Worm (Caenorhabditis elegans): ENCODE measurements around the gene F08F3.8.

The F08F3.8 gene

DNA sequence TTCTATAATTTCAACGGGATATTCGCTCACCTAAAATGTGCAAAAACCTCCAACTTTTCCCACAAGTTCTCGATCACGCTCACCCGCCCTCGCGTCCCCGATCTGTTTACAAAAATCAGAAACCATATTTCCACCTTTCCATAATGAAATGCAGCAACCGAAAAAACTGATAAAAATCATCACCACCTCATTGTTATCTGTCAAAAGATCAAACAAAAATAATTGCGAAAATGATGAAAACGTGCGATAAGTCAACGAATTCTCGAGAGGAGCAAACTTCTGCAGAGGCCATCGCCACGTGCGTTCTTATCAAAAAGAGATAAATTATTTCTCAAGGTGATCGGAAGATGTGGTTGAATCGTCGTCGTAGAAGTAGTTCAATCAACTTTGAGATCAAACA lies 7.4 kb downstream of the F08F3.8 start (continued):
- TF ChIP-seq ZK337.2 (GFP tag; IDR thresholded peaks at IDR 0.05) (no peak), nhr-10 (tag; optimal IDR thresholded peaks at IDR 0.05) (peak; percentile 34), D1046.2 (GFP tag; IDR thresholded peaks at IDR 0.05) (no peak), rbr-2 (tag; optimal IDR thresholded peaks at IDR 0.05) (no peak), ceh-32 (tag; optimal IDR thresholded peaks at IDR 0.05; ENCODE audit: poor library complexity) (no peak), ceh-82 (tag; optimal IDR thresholded peaks at IDR 0.05) (no peak), unc-62 (GFP tag; optimal IDR thresholded peaks at IDR 0.05 in 1 of 2) (peak in 1 of 2 experiments; percentile 32), unc-62 (tag; optimal IDR thresholded peaks at IDR 0.05) (no peak), hif-1 (tag; optimal IDR thresholded peaks at IDR 0.05) (no peak), ZK546.5 (tag; optimal IDR thresholded peaks at IDR 0.05) (no peak), zip-11 (GFP tag; IDR thresholded peaks at IDR 0.05) (no peak), daf-19 (GFP tag; conservative IDR thresholded peaks at IDR 0.05) (no peak), cey-2 (tag; optimal IDR thresholded peaks at IDR 0.05; ENCODE audit: borderline replicate concordance, insufficient read depth) (no peak), jun-1 (tag; optimal IDR thresholded peaks at IDR 0.05) (no peak), nhr-42 (GFP tag; IDR thresholded peaks at IDR 0.05) (no peak), nhr-76 (tag; optimal IDR thresholded peaks at IDR 0.05) (no peak), nhr-41 (GFP tag; IDR thresholded peaks at IDR 0.05) (no peak), nhr-11 (tag; optimal IDR thresholded peaks at IDR 0.05) (no peak), arid-1 (GFP tag; conservative IDR thresholded peaks at IDR 0.05) (no peak), F44E2.7 (GFP tag; IDR thresholded peaks at IDR 0.05) (no peak), F26F4.8 (GFP tag; conservative IDR thresholded peaks at IDR 0.05) (no peak), ceh-44 (GFP tag; IDR thresholded peaks at IDR 0.05) (no peak), aly-2 (tag; optimal IDR thresholded peaks at IDR 0.05) (no peak), dve-1 (tag; optimal IDR thresholded peaks at IDR 0.05; ENCODE audit: insufficient read depth) (peak; percentile 81), R02D3.7 (tag; optimal IDR thresholded peaks at IDR 0.05) (no peak), duxl-1 (tag; optimal IDR thresholded peaks at IDR 0.05; ENCODE audit: poor library complexity) (no peak), nhr-77 (tag; optimal IDR thresholded peaks at IDR 0.05) (peak; percentile 32), saeg-2 (GFP tag; IDR thresholded peaks at IDR 0.05) (no peak), aha-1 (tag) (peak; percentile 53), daf-8 (GFP tag; IDR thresholded peaks at IDR 0.05) (no peak), lsy-2 (tag; optimal IDR thresholded peaks at IDR 0.05) (no peak), unc-130 (GFP tag; optimal IDR thresholded peaks at IDR 0.05) (no peak), snpc-4 (tag; optimal IDR thresholded peaks at IDR 0.05) (no peak), vab-7 (GFP tag; IDR thresholded peaks at IDR 0.05) (no peak), mxl-3 (GFP tag; optimal IDR thresholded peaks at IDR 0.05) (peak; percentile 96), ztf-11 (tag; optimal IDR thresholded peaks at IDR 0.05) (no peak), fos-1 (tag; optimal IDR thresholded peaks at IDR 0.05) (no peak), nhr-25 (tag; optimal IDR thresholded peaks at IDR 0.05; ENCODE audit: borderline replicate concordance, insufficient read depth) (peak; percentile 80), pqm-1 (tag; optimal IDR thresholded peaks at IDR 0.05) (peak; percentile 67), lin-1 (GFP tag; IDR thresholded peaks at IDR 0.05) (no peak), daf-12 (tag; optimal IDR thresholded peaks at IDR 0.05) (no peak), hmg-1.1 (GFP tag; IDR thresholded peaks at IDR 0.05) (no peak), snpc-1.2 (GFP tag; IDR thresholded peaks at IDR 0.05) (no peak), madf-5 (GFP tag; IDR thresholded peaks at IDR 0.05) (no peak), zip-2 (tag; optimal IDR thresholded peaks at IDR 0.05) (no peak), lir-3 (tag; optimal IDR thresholded peaks at IDR 0.05) (no peak), madf-9 (GFP tag; conservative IDR thresholded peaks at IDR 0.05) (no peak), egl-27 (tag; optimal IDR thresholded peaks at IDR 0.05) (no peak), T20F7.1 (GFP tag; optimal IDR thresholded peaks at IDR 0.05) (no peak), nhr-102 (tag; optimal IDR thresholded peaks at IDR 0.05) (no peak), egl-43 (GFP tag; IDR thresholded peaks at IDR 0.05) (no peak), F49E8.2 (tag; optimal IDR thresholded peaks at IDR 0.05; ENCODE audit: borderline replicate concordance) (no peak), nhr-48 (tag; optimal IDR thresholded peaks at IDR 0.05) (peak; percentile 39)

Measured in whole organism, L4 larva.